Fruit fly (Drosophila melanogaster) whole organism, prepupa: Measurements from ENCODE around the gene Inx7.

Experiments
- Blimp-1 ChIP-seq: fragments of 200-800 bp; sonication (Bioruptor generic); optimal IDR thresholded peaks from 3 replicates; lab custom pipeline; 2017; ENCODE audit warnings: missing biosample characterization, missing genetic modification characterization, mild to moderate bottlenecking, moderate library complexity, missing genetic modification reagents
- CG10669 ChIP-seq: fragments of 200-800 bp; sonication (Bioruptor generic); optimal IDR thresholded peaks from 3 replicates; lab custom pipeline; 2018; ENCODE audit warnings: missing biosample characterization, mild to moderate bottlenecking, missing genetic modification characterization, moderate library complexity
- CG11294 ChIP-seq: fragments of 200-800 bp; sonication (Bioruptor generic); IDR thresholded peaks from 2 replicates; pipeline ENCODE4 v1.3.6; 2022; ENCODE audit warnings: missing biosample characterization, missing genetic modification characterization
- CG11762 ChIP-seq: fragments of 200-800 bp; sonication (Bioruptor generic); optimal IDR thresholded peaks from 3 replicates; lab custom pipeline; 2016; ENCODE audit warnings: missing biosample characterization, missing genetic modification characterization; ENCODE audit not compliant: insufficient read depth
- CG11902 ChIP-seq: fragments of 200-800 bp; sonication (Bioruptor generic); optimal IDR thresholded peaks from 3 replicates; lab custom pipeline; 2016; ENCODE audit warnings: missing biosample characterization, missing genetic modification characterization
- CG1621 ChIP-seq: fragments of 200-800 bp; sonication (Bioruptor generic); optimal IDR thresholded peaks from 3 replicates; lab custom pipeline; 2018; ENCODE audit warnings: missing biosample characterization, mild to moderate bottlenecking, missing genetic modification characterization
- CG32006 ChIP-seq: fragments of 200-800 bp; sonication (Bioruptor generic); optimal IDR thresholded peaks from 3 replicates; lab custom pipeline; 2017; ENCODE audit warnings: missing biosample characterization, mild to moderate bottlenecking, missing genetic modification characterization
- CG34406 ChIP-seq: fragments of 200-800 bp; sonication (Bioruptor generic); optimal IDR thresholded peaks from 3 replicates; lab custom pipeline; 2016; ENCODE audit warnings: missing biosample characterization, missing genetic modification characterization
- CG3919 ChIP-seq: fragments of 200-800 bp; sonication (Bioruptor generic); optimal IDR thresholded peaks from 3 replicates; lab custom pipeline; 2016; ENCODE audit warnings: missing biosample characterization, missing genetic modification characterization
- CG4318 ChIP-seq: fragments of 200-800 bp; sonication (Bioruptor generic); optimal IDR thresholded peaks from 3 replicates; lab custom pipeline; 2017; ENCODE audit warnings: missing biosample characterization, mild to moderate bottlenecking, missing genetic modification characterization
- CG6163 ChIP-seq: fragments of 200-800 bp; sonication (Bioruptor generic); IDR thresholded peaks from 3 replicates; pipeline ENCODE4 v1.3.6; 2022; ENCODE audit warnings: missing biosample characterization, missing genetic modification characterization
- CG6792 ChIP-seq: fragments of 200-800 bp; sonication (Bioruptor generic); optimal IDR thresholded peaks from 3 replicates; lab custom pipeline; 2016; ENCODE audit warnings: missing biosample characterization, missing genetic modification characterization
- CG6808 ChIP-seq: fragments of 200-800 bp; sonication (Bioruptor generic); optimal IDR thresholded peaks from 3 replicates; lab custom pipeline; 2017; ENCODE audit warnings: missing biosample characterization, missing genetic modification characterization, mild to moderate bottlenecking, moderate library complexity, missing genetic modification reagents
- CG6854 ChIP-seq: fragments of 200-800 bp; sonication (Bioruptor generic); optimal IDR thresholded peaks from 2 replicates; lab custom pipeline; 2017; ENCODE audit warnings: missing biosample characterization, mild to moderate bottlenecking, missing genetic modification characterization
- CG8319 ChIP-seq: fragments of 200-800 bp; sonication (Bioruptor generic); optimal IDR thresholded peaks from 3 replicates; lab custom pipeline; 2016; ENCODE audit warnings: missing biosample characterization, missing genetic modification characterization
- CG9139 ChIP-seq: fragments of 200-800 bp; sonication (Bioruptor generic); optimal IDR thresholded peaks from 3 replicates; lab custom pipeline; 2017; ENCODE audit warnings: missing biosample characterization, mild to moderate bottlenecking, missing genetic modification characterization
- Eip75B ChIP-seq: fragments of 200-800 bp; sonication (Bioruptor generic); optimal IDR thresholded peaks from 3 replicates; lab custom pipeline; 2016; ENCODE audit warnings: missing biosample characterization, missing genetic modification characterization
- Eip78C ChIP-seq: fragments of 200-800 bp; sonication (Bioruptor generic); peaks from one replicate; lab custom pipeline; 2016; ENCODE audit warnings: missing biosample characterization, missing genetic modification characterization
- Eip93F ChIP-seq: fragments of 200-800 bp; sonication (Bioruptor generic); optimal IDR thresholded peaks from 2 replicates; lab custom pipeline; 2016; ENCODE audit warnings: missing biosample characterization, mild to moderate bottlenecking, missing genetic modification characterization
- Ets21C ChIP-seq: fragments of 200-800 bp; sonication (Bioruptor generic); optimal IDR thresholded peaks from 3 replicates; lab custom pipeline; 2016; ENCODE audit warnings: missing biosample characterization, missing genetic modification characterization
- Ets96B ChIP-seq: fragments of 200-800 bp; optimal IDR thresholded peaks from 2 replicates; lab custom pipeline; 2019; ENCODE audit warnings: missing biosample characterization, mild to moderate bottlenecking, missing genetic modification characterization, moderate library complexity
- Gug ChIP-seq: fragments of 200-800 bp; sonication (Bioruptor generic); IDR thresholded peaks from 2 replicates; pipeline ENCODE4 v1.3.6; 2022; ENCODE audit warnings: missing biosample characterization, missing genetic modification characterization
- Hr38 ChIP-seq: sonication (Bioruptor generic); optimal IDR thresholded peaks from 2 replicates; lab custom pipeline; 2016; ENCODE audit warnings: missing biosample characterization, missing genetic modification characterization
- Hr39 ChIP-seq: fragments of 200-800 bp; sonication (Bioruptor generic); optimal IDR thresholded peaks from 2 replicates; lab custom pipeline; 2016; ENCODE audit warnings: missing biosample characterization, missing genetic modification characterization
- Lpt ChIP-seq: fragments of 200-800 bp; sonication (Bioruptor generic); optimal IDR thresholded peaks from 3 replicates; lab custom pipeline; 2016; ENCODE audit warnings: missing biosample characterization, missing genetic modification characterization
- OdsH ChIP-seq: fragments of 200-800 bp; sonication (Bioruptor generic); optimal IDR thresholded peaks from 3 replicates; lab custom pipeline; 2016; ENCODE audit warnings: missing biosample characterization, missing genetic modification characterization
- Smox ChIP-seq: fragments of 200-800 bp; sonication (Bioruptor generic); optimal IDR thresholded peaks from 3 replicates; lab custom pipeline; 2016; ENCODE audit warnings: missing biosample characterization, missing genetic modification characterization
- Sox102F ChIP-seq: fragments of 200-800 bp; sonication (Bioruptor generic); optimal IDR thresholded peaks from 2 replicates; lab custom pipeline; 2016; ENCODE audit warnings: missing biosample characterization, mild to moderate bottlenecking, missing genetic modification characterization
- Sox14 ChIP-seq: fragments of 200-800 bp; sonication (Bioruptor generic); optimal IDR thresholded peaks from 3 replicates; lab custom pipeline; 2016; ENCODE audit warnings: missing biosample characterization, missing genetic modification characterization
- Sox15 ChIP-seq: fragments of 200-800 bp; sonication (Bioruptor generic); optimal IDR thresholded peaks from 3 replicates; lab custom pipeline; 2016; ENCODE audit warnings: missing biosample characterization, missing genetic modification characterization
- achi ChIP-seq: fragments of 200-800 bp; sonication (Bioruptor generic); optimal IDR thresholded peaks from 3 replicates; lab custom pipeline; 2016; ENCODE audit warnings: missing biosample characterization, missing genetic modification characterization
- acj6 ChIP-seq: fragments of 200-800 bp; sonication (Bioruptor generic); optimal IDR thresholded peaks from 3 replicates; lab custom pipeline; 2016; ENCODE audit warnings: missing biosample characterization, missing genetic modification characterization
- dac ChIP-seq: fragments of 200-800 bp; sonication (Bioruptor generic); optimal IDR thresholded peaks from 2 replicates; lab custom pipeline; 2017; ENCODE audit warnings: missing biosample characterization, mild to moderate bottlenecking, missing genetic modification characterization
- esn ChIP-seq: fragments of 200-800 bp; sonication (Bioruptor generic); optimal IDR thresholded peaks from 2 replicates; lab custom pipeline; 2016; ENCODE audit warnings: missing biosample characterization, mild to moderate bottlenecking, missing genetic modification characterization, moderate library complexity
- fd59A ChIP-seq: fragments of 200-800 bp; sonication (Bioruptor generic); optimal IDR thresholded peaks from 2 replicates; lab custom pipeline; 2017; ENCODE audit warnings: missing biosample characterization, mild to moderate bottlenecking, missing genetic modification characterization, missing genetic modification reagents
- fd85E ChIP-seq: fragments of 200-800 bp; sonication (Bioruptor generic); optimal IDR thresholded peaks from 3 replicates; lab custom pipeline; 2016; ENCODE audit warnings: missing biosample characterization, missing genetic modification characterization
- fkh ChIP-seq: fragments of 200-800 bp; sonication (Bioruptor generic); optimal IDR thresholded peaks from 3 replicates; lab custom pipeline; 2017; ENCODE audit warnings: missing biosample characterization, mild to moderate bottlenecking, missing genetic modification characterization, moderate library complexity
- lz ChIP-seq: fragments of 200-800 bp; sonication (Bioruptor generic); optimal IDR thresholded peaks from 3 replicates; lab custom pipeline; 2016; ENCODE audit warnings: missing biosample characterization, missing genetic modification characterization
- net ChIP-seq: fragments of 200-800 bp; sonication (Bioruptor generic); optimal IDR thresholded peaks from 3 replicates; lab custom pipeline; 2016; ENCODE audit warnings: missing biosample characterization, missing genetic modification characterization
- spab ChIP-seq: fragments of 200-800 bp; sonication (Bioruptor generic); optimal IDR thresholded peaks from 2 replicates; lab custom pipeline; 2017; ENCODE audit warnings: missing biosample characterization, mild to moderate bottlenecking, missing genetic modification characterization, missing genetic modification reagents
- ss ChIP-seq, 2 experiments: fragments of 200-800 bp; sonication (Bioruptor generic); optimal IDR thresholded peaks; 2 replicates in 1 of 2; 3 replicates in 1 of 2; lab custom pipeline; 2017 to 2018; ENCODE audit warnings: mild to moderate bottlenecking in 2 of 2, missing biosample characterization in 2 of 2, missing genetic modification characterization in 2 of 2, moderate library complexity in 1 of 2
- svp ChIP-seq: fragments of 200-800 bp; sonication (Bioruptor generic); peaks from one replicate; lab custom pipeline; 2016; ENCODE audit warnings: missing biosample characterization, missing genetic modification characterization
- topi ChIP-seq: fragments of 200-800 bp; sonication (Bioruptor generic); optimal IDR thresholded peaks from 3 replicates; lab custom pipeline; 2016; ENCODE audit warnings: missing biosample characterization, missing genetic modification characterization

Gene Inx7

DNA sequence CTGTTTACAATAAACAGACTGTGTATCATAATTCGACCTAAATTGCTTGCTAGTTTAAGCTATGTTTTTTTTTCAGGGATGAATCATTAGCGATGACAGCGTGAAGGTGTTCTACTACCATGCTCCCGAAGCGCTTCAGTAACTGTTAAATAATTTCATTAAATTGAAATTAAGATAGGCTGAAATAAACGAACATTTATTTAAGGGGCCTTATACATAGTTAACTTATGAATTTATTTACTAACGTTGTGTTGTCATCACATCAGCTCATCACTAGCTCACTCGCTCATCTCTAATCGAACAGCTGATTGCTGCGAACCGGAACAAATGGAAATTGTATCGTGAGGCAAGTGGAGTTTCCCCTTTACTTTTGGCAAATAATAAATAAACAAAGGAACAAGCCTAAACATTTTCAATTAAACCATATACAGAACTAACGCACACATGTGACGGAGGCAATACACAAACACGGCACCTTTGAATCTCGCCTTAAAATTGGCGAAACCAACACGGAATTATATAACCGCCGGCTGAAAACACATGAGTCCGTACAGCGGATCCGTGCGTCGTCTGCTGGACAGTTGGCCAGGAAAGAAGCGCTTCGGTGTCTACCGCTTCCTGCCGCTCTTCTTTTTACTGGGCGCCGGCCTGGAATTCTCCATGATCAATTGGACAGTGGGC, 17.8 kb upstream of the Inx7 start, which contains the start of the genes cm, sloth1 and sloth2 (continued):
- peak; percentile 48 for TF ChIP-seq Hr38 (GFP tag; lab: Kevin White, UChicago)
- TF ChIP-seq CG32006 (GFP tag; lab: Kevin White, UChicago): peak; percentile 78
- peak; percentile 63 for TF ChIP-seq CG8319 (GFP tag; lab: Kevin White, UChicago)
- TF ChIP-seq Sox102F (GFP tag; lab: Kevin White, UChicago): peak; percentile 85
- TF ChIP-seq CG4318 (GFP tag; lab: Kevin White, UChicago): peak; percentile 59
- peak; percentile 66 for TF ChIP-seq fd59A
- peak; percentile 50 for TF ChIP-seq spab (GFP tag; lab: Kevin White, UChicago)
- TF ChIP-seq CG6163 (GFP tag; lab: Robert Waterston, UW): peak; percentile 87
- peak; percentile 84 for TF ChIP-seq CG6792 (GFP tag; lab: Kevin White, UChicago)
- peak; percentile 74 for TF ChIP-seq Lpt (GFP tag; lab: Kevin White, UChicago)
- peak; percentile 90 for TF ChIP-seq Sox14
- TF ChIP-seq topi (GFP tag; lab: Kevin White, UChicago): peak; percentile 87
- TF ChIP-seq ss (GFP tag; optimal IDR thresholded peaks at IDR 0.05; lab: Kevin White, UChicago): peak; percentile 70 to 80
- TF ChIP-seq CG11762 (GFP tag; lab: Kevin White, UChicago): peak; percentile 34
- TF ChIP-seq fd85E (GFP tag; lab: Kevin White, UChicago): no peak
- peak; percentile 93 for TF ChIP-seq esn
- TF ChIP-seq Smox (GFP tag; lab: Kevin White, UChicago): peak; percentile 91
- TF ChIP-seq lz: peak; percentile 93
- TF ChIP-seq CG6854 (GFP tag; lab: Kevin White, UChicago): peak; percentile 30
- TF ChIP-seq net: peak; percentile 84
- peak; percentile 72 for TF ChIP-seq Ets96B (tag; lab: Kevin White, UChicago)
- peak; percentile 95 for TF ChIP-seq Eip78C (GFP tag; lab: Kevin White, UChicago)
- TF ChIP-seq CG10669 (GFP tag; lab: Kevin White, UChicago): peak; percentile 76
- peak; percentile 80 for TF ChIP-seq Sox15
- TF ChIP-seq CG3919 (GFP tag; lab: Kevin White, UChicago): peak; percentile 84
- TF ChIP-seq Hr39 (GFP tag; lab: Kevin White, UChicago): peak; percentile 91
- peak; percentile 68 for TF ChIP-seq CG11902 (GFP tag; lab: Kevin White, UChicago)
- TF ChIP-seq, all 60 proteins: peak for 58

- TF ChIP-seq CG6163 (GFP tag; lab: Robert Waterston, UW) (peak; percentile 65; the same call in 2 of the 3 replicates), CG11294 (GFP tag; lab: Robert Waterston, UW) (peak; percentile 28; the same call in 1 of the 2 replicates), Blimp-1 (GFP tag; lab: Kevin White, UChicago) (no peak), Eip75B (GFP tag; lab: Kevin White, UChicago) (peak; percentile 72), Sox15 (peak; percentile 16), CG9139 (GFP tag; lab: Kevin White, UChicago) (peak; percentile 25), CG1621 (peak; percentile 59), svp (peak; percentile 74), CG3919 (GFP tag; lab: Kevin White, UChicago) (peak; percentile 64), CG34406 (GFP tag; lab: Kevin White, UChicago) (peak; percentile 62), Gug (GFP tag; lab: Robert Waterston, UW) (peak; percentile 61), Eip93F (GFP tag; lab: Kevin White, UChicago) (no peak), Smox (GFP tag; lab: Kevin White, UChicago) (peak; percentile 51), Ets21C (GFP tag; lab: Kevin White, UChicago) (peak; percentile 21), esn (peak; percentile 72), CG6808 (GFP tag; lab: Kevin White, UChicago) (peak; percentile 77), acj6 (GFP tag; lab: Kevin White, UChicago) (peak; percentile 67), Eip78C (GFP tag; lab: Kevin White, UChicago) (peak; percentile 89), dac (GFP tag; lab: Kevin White, UChicago) (no peak), Sox14 (peak; percentile 64), CG6792 (GFP tag; lab: Kevin White, UChicago) (peak; percentile 53), Sox102F (GFP tag; lab: Kevin White, UChicago) (peak; percentile 73), ss (GFP tag; optimal IDR thresholded peaks at IDR 0.05; lab: Kevin White, UChicago) (peak; percentile 63 to 71), fkh (GFP tag; lab: Kevin White, UChicago) (no peak), spab (GFP tag; lab: Kevin White, UChicago) (peak; percentile 65), Ets96B (tag; lab: Kevin White, UChicago) (peak; percentile 82), CG11902 (GFP tag; lab: Kevin White, UChicago) (peak; percentile 40), CG11762 (GFP tag; lab: Kevin White, UChicago) (peak; percentile 58), OdsH (GFP tag; lab: Kevin White, UChicago) (peak; percentile 67), achi (GFP tag; lab: Kevin White, UChicago) (peak; percentile 69), topi (GFP tag; lab: Kevin White, UChicago) (peak; percentile 68)
Observed at dm6 chrX:7008102-7009087, 15.0 kb upstream of the Inx7 start.
